Fruit fly (Drosophila melanogaster) whole organism, embryonic: ENCODE results near the gene CG11550.

Experiments
- Atf6 ChIP-seq: fragments of 200-800 bp; sonication (Bioruptor generic); IDR thresholded peaks from 2 replicates; pipeline ENCODE4 v1.3.6; 2022; ENCODE audit warnings: missing biosample characterization, missing genetic modification characterization
- CG10565 ChIP-seq: fragments of 200-800 bp; sonication (Bioruptor generic); optimal IDR thresholded peaks from 3 replicates; lab custom pipeline; 2016; ENCODE audit warnings: missing biosample characterization, mild to moderate bottlenecking, missing genetic modification characterization
- CG11085 ChIP-seq: fragments of 200-800 bp; sonication (Bioruptor generic); IDR thresholded peaks from 2 replicates; pipeline ENCODE4 v1.3.6; 2022; ENCODE audit warnings: missing biosample characterization, missing genetic modification characterization
- CG11695 ChIP-seq: fragments of 200-800 bp; sonication (Bioruptor generic); IDR thresholded peaks from 3 replicates; pipeline ENCODE4 v1.3.6; 2022; ENCODE audit warnings: missing biosample characterization, missing genetic modification characterization
- CG14441 ChIP-seq: fragments of 200-800 bp; sonication (Bioruptor generic); IDR thresholded peaks from 2 replicates; pipeline ENCODE4 v1.3.6; 2022; ENCODE audit warnings: missing biosample characterization, missing genetic modification characterization
- CG14965 ChIP-seq: fragments of 200-800 bp; sonication (Bioruptor generic); optimal IDR thresholded peaks from 2 replicates; lab custom pipeline; 2016; ENCODE audit warnings: missing biosample characterization, missing genetic modification characterization, borderline replicate concordance
- CG15073 ChIP-seq: fragments of 200-800 bp; sonication (Bioruptor generic); optimal IDR thresholded peaks from 2 replicates; lab custom pipeline; 2016; ENCODE audit warnings: missing biosample characterization, missing genetic modification characterization
- CG1529 ChIP-seq: fragments of 200-800 bp; sonication (Bioruptor generic); optimal IDR thresholded peaks from 3 replicates; lab custom pipeline; 2018; ENCODE audit warnings: missing biosample characterization, missing genetic modification characterization
- CG1603 ChIP-seq: fragments of 200-800 bp; sonication (Bioruptor generic); optimal IDR thresholded peaks from 2 replicates; lab custom pipeline; 2019; ENCODE audit warnings: missing biosample characterization, mild to moderate bottlenecking, missing genetic modification characterization, moderate library complexity
- CG17359 ChIP-seq: fragments of 200-800 bp; sonication (Bioruptor generic); optimal IDR thresholded peaks from 3 replicates; lab custom pipeline; 2018; ENCODE audit warnings: missing biosample characterization, mild to moderate bottlenecking, missing genetic modification characterization, moderate library complexity
- CG17385 ChIP-seq: fragments of 200-800 bp; sonication (Bioruptor generic); optimal IDR thresholded peaks from 3 replicates; lab custom pipeline; 2018; ENCODE audit warnings: missing biosample characterization, mild to moderate bottlenecking, missing genetic modification characterization
- CG18262 ChIP-seq: fragments of 200-800 bp; optimal IDR thresholded peaks from 3 replicates; lab custom pipeline; 2019; ENCODE audit warnings: missing biosample characterization, mild to moderate bottlenecking, missing genetic modification characterization, moderate library complexity
- CG31365 ChIP-seq: fragments of 200-800 bp; sonication (Bioruptor generic); optimal IDR thresholded peaks from 2 replicates; lab custom pipeline; 2018; ENCODE audit warnings: missing biosample characterization, mild to moderate bottlenecking, missing genetic modification characterization
- CG3726 ChIP-seq: fragments of 200-800 bp; sonication (Bioruptor generic); IDR thresholded peaks from 3 replicates; pipeline ENCODE4, ENCODE4 v1.3.6; 2022; ENCODE audit warnings: missing biosample characterization, missing genetic modification characterization
- CG4707 ChIP-seq: fragments of 200-800 bp; sonication (Bioruptor generic); optimal IDR thresholded peaks from 2 replicates; lab custom pipeline; 2018; ENCODE audit warnings: missing biosample characterization, mild to moderate bottlenecking, missing genetic modification characterization, moderate library complexity
- CG5953 ChIP-seq: fragments of 200-800 bp; sonication (Bioruptor generic); IDR thresholded peaks from 2 replicates; pipeline ENCODE4 v1.3.6; 2022; ENCODE audit warnings: missing biosample characterization, missing genetic modification characterization
- CG7271 ChIP-seq: fragments of 200-800 bp; sonication (Bioruptor generic); optimal IDR thresholded peaks from 2 replicates; lab custom pipeline; 2018; ENCODE audit warnings: missing biosample characterization, mild to moderate bottlenecking, missing genetic modification characterization, moderate library complexity
- CHES-1-like ChIP-seq: fragments of 200-800 bp; sonication (Bioruptor generic); optimal IDR thresholded peaks from 2 replicates; lab custom pipeline; 2016; ENCODE audit warnings: missing biosample characterization, missing genetic modification characterization
- Deaf1 ChIP-seq: fragments of 200-800 bp; optimal IDR thresholded peaks from 3 replicates; lab custom pipeline; 2019; ENCODE audit warnings: missing biosample characterization, mild to moderate bottlenecking, missing genetic modification characterization, moderate library complexity
- Dek ChIP-seq: fragments of 200-800 bp; sonication (Bioruptor generic); optimal IDR thresholded peaks from 3 replicates; lab custom pipeline; 2019; ENCODE audit warnings: missing biosample characterization, mild to moderate bottlenecking, missing genetic modification characterization, moderate library complexity
- Dref ChIP-seq: fragments of 200-800 bp; sonication (Bioruptor generic); IDR thresholded peaks from 2 replicates; pipeline ENCODE4 v1.3.6; 2022; ENCODE audit warnings: missing biosample characterization, missing genetic modification characterization
- Hmr ChIP-seq: fragments of 200-800 bp; sonication (Bioruptor generic); optimal IDR thresholded peaks from 3 replicates; lab custom pipeline; 2017; ENCODE audit warnings: mild to moderate bottlenecking, missing biosample characterization, missing genetic modification reagents, missing genetic modification characterization
- Lim3 ChIP-seq: fragments of 200-800 bp; sonication (Bioruptor generic); IDR thresholded peaks from 2 replicates; pipeline ENCODE4 v1.3.6; 2022; ENCODE audit warnings: missing biosample characterization, missing genetic modification characterization
- Nf-YA ChIP-seq: fragments of 200-800 bp; sonication (Bioruptor generic); IDR thresholded peaks from 2 replicates; pipeline ENCODE4 v1.3.6; 2022; ENCODE audit warnings: missing biosample characterization, missing genetic modification characterization
- Oli ChIP-seq: fragments of 200-800 bp; sonication (Bioruptor generic); optimal IDR thresholded peaks from 2 replicates; lab custom pipeline; 2018; ENCODE audit warnings: missing biosample characterization, mild to moderate bottlenecking, missing genetic modification characterization, moderate library complexity
- Side ChIP-seq: fragments of 200-800 bp; sonication (Bioruptor generic); optimal IDR thresholded peaks from 2 replicates; lab custom pipeline; 2016; ENCODE audit warnings: missing biosample characterization, missing genetic modification characterization
- Spps ChIP-seq: fragments of 200-800 bp; sonication (Bioruptor generic); optimal IDR thresholded peaks from 2 replicates; lab custom pipeline; 2018; ENCODE audit warnings: missing biosample characterization, mild to moderate bottlenecking, missing genetic modification characterization
- Stat92E ChIP-seq, 3 experiments: fragments of >200 bp in 2 of 3; fragments of 200-800 bp in 1 of 3; sonication (Bioruptor generic) in 1 of 3; optimal IDR thresholded peaks; 2 replicates each; lab custom pipeline; 2017 to 2019; ENCODE audit warnings: missing biosample characterization in 3 of 3, missing genetic modification characterization in 3 of 3, mild to moderate bottlenecking in 1 of 3, moderate library complexity in 1 of 3
- Tbp ChIP-seq: fragments of >200 bp; optimal IDR thresholded peaks from 2 replicates; lab custom pipeline; 2018; ENCODE audit warnings: missing biosample characterization, missing genetic modification characterization
- Vsx1 ChIP-seq: fragments of 200-800 bp; sonication (Bioruptor generic); optimal IDR thresholded peaks from 2 replicates; lab custom pipeline; 2017; ENCODE audit warnings: missing biosample characterization, mild to moderate bottlenecking, missing genetic modification characterization, missing genetic modification reagents
- bab2 ChIP-seq: fragments of 200-800 bp; sonication (Bioruptor generic); optimal IDR thresholded peaks from 2 replicates; lab custom pipeline; 2016; ENCODE audit warnings: missing biosample characterization, missing genetic modification characterization
- chn ChIP-seq: fragments of 200-800 bp; sonication (Bioruptor generic); optimal IDR thresholded peaks from 2 replicates; lab custom pipeline; 2016; ENCODE audit warnings: missing biosample characterization, missing genetic modification characterization
- crp ChIP-seq, 2 experiments: fragments of 200-800 bp; sonication (Bioruptor generic); optimal IDR thresholded peaks; 2 replicates in 1 of 2; 3 replicates in 1 of 2; lab custom pipeline; 2017; ENCODE audit warnings: missing biosample characterization in 2 of 2, missing genetic modification characterization in 2 of 2, mild to moderate bottlenecking in 1 of 2, moderate library complexity in 1 of 2
- fd3F ChIP-seq: fragments of 200-800 bp; sonication (Bioruptor generic); optimal IDR thresholded peaks from 2 replicates; lab custom pipeline; 2018; ENCODE audit warnings: missing biosample characterization, mild to moderate bottlenecking, missing genetic modification characterization, moderate library complexity
- gcm ChIP-seq: fragments of 200-800 bp; sonication (Bioruptor generic); optimal IDR thresholded peaks from 2 replicates; lab custom pipeline; 2019; ENCODE audit warnings: missing biosample characterization, mild to moderate bottlenecking, missing genetic modification characterization, moderate library complexity
- her ChIP-seq: fragments of 200-800 bp; sonication (Bioruptor generic); optimal IDR thresholded peaks from 2 replicates; lab custom pipeline; 2016; ENCODE audit warnings: missing biosample characterization, missing genetic modification characterization
- lilli ChIP-seq: fragments of 200-800 bp; sonication (Bioruptor generic); optimal IDR thresholded peaks from 3 replicates; lab custom pipeline; 2016; ENCODE audit warnings: missing biosample characterization, missing genetic modification characterization
- maf-S ChIP-seq: fragments of 200-800 bp; sonication (Bioruptor generic); optimal IDR thresholded peaks from 2 replicates; lab custom pipeline; 2016; ENCODE audit warnings: missing biosample characterization, missing genetic modification characterization
- mam ChIP-seq: fragments of 200-800 bp; sonication (Bioruptor generic); optimal IDR thresholded peaks from 3 replicates; lab custom pipeline; 2016; ENCODE audit warnings: missing biosample characterization, missing genetic modification characterization
- phol ChIP-seq: fragments of 200-800 bp; sonication (Bioruptor generic); optimal IDR thresholded peaks from 3 replicates; lab custom pipeline; 2018; ENCODE audit warnings: missing biosample characterization, mild to moderate bottlenecking, missing genetic modification characterization, moderate library complexity
- pita ChIP-seq: fragments of 200-800 bp; sonication (Bioruptor generic); optimal IDR thresholded peaks from 2 replicates; lab custom pipeline; 2017; ENCODE audit warnings: missing biosample characterization, mild to moderate bottlenecking, missing genetic modification characterization
- run ChIP-seq: fragments of 200-800 bp; sonication (Bioruptor generic); optimal IDR thresholded peaks from 3 replicates; lab custom pipeline; 2018; ENCODE audit warnings: missing biosample characterization, mild to moderate bottlenecking, missing genetic modification characterization
- schlank ChIP-seq: fragments of 200-800 bp; sonication (Bioruptor generic); optimal IDR thresholded peaks from 2 replicates; lab custom pipeline; 2018; ENCODE audit warnings: missing biosample characterization, mild to moderate bottlenecking, missing genetic modification characterization
- seq ChIP-seq: fragments of 200-800 bp; sonication (Bioruptor generic); IDR thresholded peaks from 2 replicates; pipeline ENCODE4 v1.3.6; 2022; ENCODE audit warnings: missing biosample characterization, missing genetic modification characterization
- sim ChIP-seq: fragments of 200-800 bp; sonication (Bioruptor generic); IDR thresholded peaks from 2 replicates; pipeline ENCODE4 v1.3.6; 2022; ENCODE audit warnings: missing biosample characterization, missing genetic modification characterization
- so ChIP-seq: fragments of 200-800 bp; sonication (Bioruptor generic); IDR thresholded peaks from 3 replicates; pipeline ENCODE4 v1.3.6; 2022; ENCODE audit warnings: missing biosample characterization, missing genetic modification characterization
- sqz ChIP-seq: fragments of 200-800 bp; sonication (Bioruptor generic); optimal IDR thresholded peaks from 3 replicates; lab custom pipeline; 2018; ENCODE audit warnings: missing biosample characterization, mild to moderate bottlenecking, missing genetic modification characterization
- unpg ChIP-seq: fragments of 200-800 bp; sonication (Bioruptor generic); optimal IDR thresholded peaks from 3 replicates; lab custom pipeline; 2018; ENCODE audit warnings: missing biosample characterization, mild to moderate bottlenecking, missing genetic modification characterization, moderate library complexity
- zfh1 ChIP-seq: fragments of 200-800 bp; sonication (Bioruptor generic); IDR thresholded peaks from 3 replicates; pipeline ENCODE4 v1.3.6; 2022; ENCODE audit warnings: missing biosample characterization, missing genetic modification characterization

Gene CG11550

dm6 chr3R:31686692-31687351, 7.1 kb upstream of the CG11550 start (continued):
- TF ChIP-seq schlank (tag; lab: Kevin White, UChicago) (no peak), her (GFP tag; lab: Kevin White, UChicago) (peak; percentile 32), Dref (GFP tag; lab: Robert Waterston, UW) (no peak), Oli (peak; percentile 90), CG10565 (GFP tag; lab: Kevin White, UChicago) (peak; percentile 76), fd3F (no peak), CG14965 (GFP tag; lab: Kevin White, UChicago) (peak; percentile 52), Tbp (GFP tag; lab: Kevin White, UChicago) (no peak), unpg (GFP tag; lab: Kevin White, UChicago) (peak; percentile 93), CG11085 (GFP tag; lab: Robert Waterston, UW) (peak; percentile 39; the same call in 1 of the 2 replicates), bab2 (GFP tag; lab: Kevin White, UChicago) (peak; percentile 83), sqz (GFP tag; lab: Kevin White, UChicago) (peak; percentile 77), phol (tag; lab: Kevin White, UChicago) (peak; percentile 94), Vsx1 (GFP tag; lab: Kevin White, UChicago) (peak; percentile 62), Stat92E (GFP tag; optimal IDR thresholded peaks at IDR 0.05; lab: Kevin White, UChicago) (peak in 1 of 3 experiments; percentile 95), CG18262 (tag; lab: Kevin White, UChicago) (peak; percentile 95), CG5953 (peak; percentile 74), lilli (GFP tag; lab: Kevin White, UChicago) (peak; percentile 85), CG15073 (GFP tag; lab: Kevin White, UChicago) (peak; percentile 70), CG4707 (peak; percentile 87), pita (GFP tag; lab: Kevin White, UChicago) (no peak), Nf-YA (GFP tag; lab: Robert Waterston, UW) (peak; percentile 82), run (tag; lab: Kevin White, UChicago) (peak; percentile 4), CHES-1-like (GFP tag; lab: Kevin White, UChicago) (peak; percentile 68), CG1529 (GFP tag; lab: Kevin White, UChicago) (peak; percentile 91), maf-S (peak; percentile 70), CG17359 (tag; lab: Kevin White, UChicago) (peak; percentile 92), CG17385 (peak; percentile 81), Spps (peak; percentile 95), seq (peak; percentile 57), Side (GFP tag; lab: Kevin White, UChicago) (peak; percentile 82), crp (GFP tag; optimal IDR thresholded peaks at IDR 0.05; lab: Kevin White, UChicago) (peak in 1 of 2 experiments; percentile 42), Lim3 (GFP tag; lab: Robert Waterston, UW) (0 out of 2 replicates have a peak, but pooled peaks have one; percentile 27), Atf6 (no peak), Deaf1 (tag; lab: Kevin White, UChicago) (peak; percentile 35), so (GFP tag; lab: Robert Waterston, UW) (peak; percentile 80), mam (peak; percentile 50), CG11695 (peak; percentile 67; the same call in 2 of the 3 replicates), CG14441 (GFP tag; lab: Robert Waterston, UW) (peak; percentile 54), CG7271 (peak; percentile 57), sim (GFP tag; lab: Robert Waterston, UW) (peak; percentile 82; the same call in 1 of the 2 replicates), CG1603 (tag; lab: Kevin White, UChicago) (peak; percentile 95), Dek (tag; lab: Kevin White, UChicago) (peak; percentile 37), CG31365 (tag; lab: Kevin White, UChicago) (peak; percentile 62), gcm (GFP tag; lab: Kevin White, UChicago) (peak; percentile 86), CG3726 (peak; percentile 70; the same call in 2 of the 3 replicates), Hmr (GFP tag; lab: Kevin White, UChicago) (peak; percentile 6), zfh1 (GFP tag; lab: Robert Waterston, UW) (peak; percentile 95), chn (GFP tag; lab: Kevin White, UChicago) (peak; percentile 93)
